Fruit fly (Drosophila melanogaster) whole organism, wandering third instar larva: ENCODE measurements around the gene GILT3.

Experiments
- CrebA ChIP-seq: fragments of 200-800 bp; sonication (Bioruptor generic); optimal IDR thresholded peaks from 2 replicates; lab custom pipeline; 2016; ENCODE audit warnings: missing biosample characterization, mild to moderate bottlenecking, missing genetic modification characterization, borderline replicate concordance
- GATAd ChIP-seq: sonication (Bioruptor generic); optimal IDR thresholded peaks from 2 replicates; lab custom pipeline; 2016; ENCODE audit warnings: missing biosample characterization, missing genetic modification characterization
- Myc ChIP-seq: fragments of >200 bp; optimal IDR thresholded peaks from 2 replicates; lab custom pipeline; 2017
- fru ChIP-seq: fragments of 200-800 bp; sonication (Bioruptor generic); optimal IDR thresholded peaks from 3 replicates; lab custom pipeline; 2016; ENCODE audit warnings: missing biosample characterization, mild to moderate bottlenecking, missing genetic modification characterization
- rgr ChIP-seq: fragments of 200-800 bp; sonication (Bioruptor generic); optimal IDR thresholded peaks from 3 replicates; lab custom pipeline; 2016; ENCODE audit warnings: missing biosample characterization, mild to moderate bottlenecking, missing genetic modification characterization

- no peak for TF ChIP-seq CrebA (GFP tag; lab: Kevin White, UChicago)
- TF ChIP-seq fru (GFP tag; lab: Kevin White, UChicago): peak; percentile 81
- TF ChIP-seq Myc (lab: Kevin White, UChicago): no peak
- TF ChIP-seq GATAd (GFP tag; lab: Kevin White, UChicago): no peak
- peak; percentile 85 for TF ChIP-seq rgr (GFP tag; lab: Kevin White, UChicago)
Observed at dm6 chr3R:23722680-23723372, 45.7 kb downstream of the GILT3 start, which contains the start of gene CG10365.
